Worm (Caenorhabditis elegans): ENCODE measurements around the gene F54F7.6.

DNA sequence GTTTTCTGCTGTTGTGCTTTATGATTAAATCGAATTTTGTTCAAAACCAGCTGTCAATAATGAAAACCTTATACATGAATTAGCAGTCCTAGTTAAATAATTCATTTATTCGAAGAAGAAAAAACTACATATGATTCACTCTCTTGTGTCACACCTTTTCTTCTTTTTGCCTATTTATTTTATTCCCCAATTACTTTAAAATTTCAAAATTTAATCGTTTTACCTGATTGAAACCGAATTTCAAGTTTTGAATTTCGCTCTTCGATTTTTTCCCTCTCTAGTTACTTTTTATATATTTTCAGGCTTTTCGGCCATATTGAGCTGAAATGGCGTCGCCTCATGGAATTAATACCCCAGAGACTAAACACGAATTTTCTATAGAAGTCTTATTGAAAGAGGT lies 12.7 kb upstream of the F54F7.6 start, which contains the start of gene xtr-1:
- no peak for TF ChIP-seq nhr-77 (tag; optimal IDR thresholded peaks at IDR 0.05)
- no peak for TF ChIP-seq unc-62 (GFP tag; optimal IDR thresholded peaks at IDR 0.05)
- TF ChIP-seq elt-3 (tag; optimal IDR thresholded peaks at IDR 0.05) = no peak
- TF ChIP-seq aly-2 (tag; optimal IDR thresholded peaks at IDR 0.05) = no peak
- TF ChIP-seq nhr-12 (tag; optimal IDR thresholded peaks at IDR 0.05) = no peak
- no peak for TF ChIP-seq R02D3.7 (tag; optimal IDR thresholded peaks at IDR 0.05)
- TF ChIP-seq pqm-1 (tag; optimal IDR thresholded peaks at IDR 0.05) = no peak
